Worm (Caenorhabditis elegans) whole organism, late embryonic: Measurements from ENCODE around the gene C09E8.6.
"Not testable (repeated sequence)": the region's sequence is repeated elsewhere in the genome, so short reads cannot be mapped to it uniquely, and the experiment has no call there.

Experiments
- C08G9.2 ChIP-seq: sonication (generic microtip); optimal IDR thresholded peaks from 2 replicates; lab custom pipeline; 2016; ENCODE audit warnings: mild to moderate bottlenecking, missing genetic modification characterization, moderate library complexity, missing compliant biosample characterization
- T23F11.4 ChIP-seq: fragments of 200-800 bp; sonication (Bioruptor generic); optimal IDR thresholded peaks from 2 replicates; lab custom pipeline; 2018; ENCODE audit warnings: mild to moderate bottlenecking, missing genetic modification characterization, missing compliant biosample characterization
- ahr-1 ChIP-seq: sonication (generic microtip); optimal IDR thresholded peaks from 2 replicates; lab custom pipeline; 2016; ENCODE audit warnings: missing genetic modification characterization, missing compliant biosample characterization
- ama-1 ChIP-seq: fragments of 150-350 bp; optimal IDR thresholded peaks from 2 replicates; lab custom pipeline; 2014
- ceh-14 ChIP-seq: sonication (generic microtip); optimal IDR thresholded peaks from 2 replicates; lab custom pipeline; 2016; ENCODE audit warnings: missing genotype, missing genetic modification characterization, missing compliant biosample characterization
- ceh-18 ChIP-seq: sonication (generic microtip); optimal IDR thresholded peaks from 2 replicates; lab custom pipeline; 2016; ENCODE audit warnings: missing genetic modification characterization, missing compliant biosample characterization
- ceh-31 ChIP-seq: sonication (generic microtip); optimal IDR thresholded peaks from 2 replicates; lab custom pipeline; 2016; ENCODE audit warnings: missing genetic modification characterization, missing compliant biosample characterization
- ceh-34 ChIP-seq: sonication (generic microtip); optimal IDR thresholded peaks from 2 replicates; lab custom pipeline; 2016; ENCODE audit warnings: mild to moderate bottlenecking, missing genetic modification characterization, missing compliant biosample characterization
- ceh-6 ChIP-seq: fragments of 200-800 bp; sonication (Bioruptor generic); optimal IDR thresholded peaks from 2 replicates; lab custom pipeline; 2018; ENCODE audit warnings: mild to moderate bottlenecking, missing genetic modification characterization, missing compliant biosample characterization
- ceh-9 ChIP-seq: sonication (generic microtip); optimal IDR thresholded peaks from 2 replicates; lab custom pipeline; 2016; ENCODE audit warnings: mild to moderate bottlenecking, missing genetic modification characterization, inconsistent platforms, missing compliant biosample characterization
- dmd-4 ChIP-seq: sonication (generic microtip); optimal IDR thresholded peaks from 2 replicates; lab custom pipeline; 2016; ENCODE audit warnings: borderline replicate concordance, missing genetic modification characterization, missing compliant biosample characterization
- dve-1 ChIP-seq: sonication (generic microtip); optimal IDR thresholded peaks from 2 replicates; lab custom pipeline; 2017; ENCODE audit warnings: antibody characterized with exemption, mild to moderate bottlenecking, missing genetic modification characterization, missing compliant biosample characterization
- fkh-6 ChIP-seq: sonication (generic microtip); optimal IDR thresholded peaks from 2 replicates; lab custom pipeline; 2016; ENCODE audit warnings: missing genetic modification characterization, missing compliant biosample characterization
- gmeb-2 ChIP-seq: sonication (generic microtip); optimal IDR thresholded peaks from 2 replicates; lab custom pipeline; 2016; ENCODE audit warnings: missing genetic modification characterization, inconsistent platforms, missing compliant biosample characterization
- hlh-13 ChIP-seq: fragments of 200-800 bp; sonication (Bioruptor generic); optimal IDR thresholded peaks from 2 replicates; lab custom pipeline; 2018; ENCODE audit warnings: mild to moderate bottlenecking, missing genetic modification characterization, missing compliant biosample characterization
- hlh-30 ChIP-seq: sonication (generic microtip); optimal IDR thresholded peaks from 2 replicates; lab custom pipeline; 2017; ENCODE audit warnings: antibody characterized with exemption, missing genetic modification characterization, missing compliant biosample characterization; ENCODE audit not compliant: insufficient read depth
- hlh-6 ChIP-seq: sonication (generic microtip); optimal IDR thresholded peaks from 2 replicates; lab custom pipeline; 2016; ENCODE audit warnings: missing genotype, missing genetic modification characterization, missing compliant biosample characterization
- lin-11 ChIP-seq: fragments of 200-800 bp; sonication (Bioruptor generic); optimal IDR thresholded peaks from 2 replicates; lab custom pipeline; 2018; ENCODE audit warnings: mild to moderate bottlenecking, missing genetic modification characterization, missing compliant biosample characterization
- madf-2 ChIP-seq: sonication (generic microtip); optimal IDR thresholded peaks from 2 replicates; lab custom pipeline; 2017; ENCODE audit warnings: missing genetic modification characterization, missing compliant biosample characterization
- nfya-1 ChIP-seq: sonication (generic microtip); optimal IDR thresholded peaks from 2 replicates; lab custom pipeline; 2017; ENCODE audit warnings: missing genetic modification characterization, mild to moderate bottlenecking, missing compliant biosample characterization, antibody characterized with exemption, moderate library complexity
- pag-3 ChIP-seq: sonication (generic microtip); optimal IDR thresholded peaks from 2 replicates; lab custom pipeline; 2016; ENCODE audit warnings: missing compliant biosample characterization, missing genetic modification characterization, borderline replicate concordance
- pha-2 ChIP-seq: sonication (generic microtip); optimal IDR thresholded peaks from 2 replicates; lab custom pipeline; 2017; ENCODE audit warnings: mild to moderate bottlenecking, missing genetic modification characterization, missing compliant biosample characterization
- pha-4 ChIP-seq: fragments of 150-350 bp; optimal IDR thresholded peaks from 2 replicates; lab custom pipeline; 2018; ENCODE audit warnings: missing biosample characterization, missing genetic modification reagents, missing genetic modification characterization
- pqm-1 ChIP-seq: sonication (generic microtip); optimal IDR thresholded peaks from 2 replicates; lab custom pipeline; 2016; ENCODE audit warnings: missing genetic modification characterization, missing compliant biosample characterization
- pros-1 ChIP-seq: fragments of 150-350 bp; optimal IDR thresholded peaks from 2 replicates; lab custom pipeline; 2014; ENCODE audit warnings: missing biosample characterization, missing genetic modification reagents, missing genetic modification characterization
- ref-2 ChIP-seq: sonication (generic microtip); optimal IDR thresholded peaks from 2 replicates; lab custom pipeline; 2016; ENCODE audit warnings: missing genetic modification characterization, missing compliant biosample characterization
- rnt-1 ChIP-seq: sonication (generic microtip); optimal IDR thresholded peaks from 2 replicates; lab custom pipeline; 2016; ENCODE audit warnings: missing genetic modification characterization, missing compliant biosample characterization
- syd-9 ChIP-seq: sonication (generic microtip); optimal IDR thresholded peaks from 2 replicates; lab custom pipeline; 2016; ENCODE audit warnings: mild to moderate bottlenecking, missing genetic modification characterization, moderate library complexity, missing compliant biosample characterization
- tbx-2 ChIP-seq: sonication (generic microtip); optimal IDR thresholded peaks from 2 replicates; lab custom pipeline; 2016; ENCODE audit warnings: missing genetic modification characterization, missing compliant biosample characterization
- unc-3 ChIP-seq, 2 experiments: fragments of 200-800 bp in 1 of 2; sonication (Bioruptor generic) in 1 of 2; sonication (generic microtip) in 1 of 2; conservative IDR thresholded peaks in 1 of 2; optimal IDR thresholded peaks in 1 of 2; 2 replicates each; pipeline versions ENCODE4 v1.3.6 to Lab custom; 2016 to 2022; ENCODE audit warnings: missing compliant biosample characterization in 2 of 2, missing genetic modification characterization in 2 of 2, missing genetic modification reagents in 1 of 2
- unc-42 ChIP-seq: sonication (generic microtip); optimal IDR thresholded peaks from 2 replicates; lab custom pipeline; 2016; ENCODE audit warnings: missing genotype, missing genetic modification characterization, missing compliant biosample characterization
- unc-55 ChIP-seq: sonication (generic microtip); optimal IDR thresholded peaks from 2 replicates; lab custom pipeline; 2017; ENCODE audit warnings: missing biosample characterization, missing genetic modification reagents, missing genetic modification characterization
- unc-86 ChIP-seq: sonication (generic microtip); optimal IDR thresholded peaks from 2 replicates; lab custom pipeline; 2016; ENCODE audit warnings: missing genetic modification characterization, missing compliant biosample characterization

Gene C09E8.6

ce11 chrII:593221-593620, 36.9 kb downstream of the C09E8.6 start, which contains the start of gene W08F4.1:
W08F4.1 (plus strand) TSS chrII:593521.
- not testable (repeated sequence) for TF ChIP-seq unc-55 (GFP tag; lab: Kevin White, UChicago); gmeb-2; ama-1 (lab: Kevin White, UChicago)

ce11 chrII:596702-597101, 40.4 kb downstream of the C09E8.6 start:
- TF ChIP-seq ceh-34 (tag; lab: Kevin White, UChicago): no peak

- TF ChIP-seq dve-1 (tag; lab: Kevin White, UChicago) (no peak), nfya-1 (peak; percentile 19), hlh-30 (tag; lab: Kevin White, UChicago) (peak; percentile 93), unc-55 (GFP tag; lab: Kevin White, UChicago) (peak; percentile 35), ceh-31 (tag; lab: Kevin White, UChicago) (peak; percentile 31), ama-1 (lab: Kevin White, UChicago) (no peak)
Observed at ce11 chrII:601305-601704, 45.0 kb downstream of the C09E8.6 start.

- TF ChIP-seq T23F11.4 (GFP tag; lab: Kevin White, UChicago) (no peak), fkh-6 (tag; lab: Kevin White, UChicago) (no peak), pqm-1 (tag; lab: Kevin White, UChicago) (no peak), ref-2 (tag; lab: Kevin White, UChicago) (no peak), ceh-14 (tag; lab: Kevin White, UChicago) (no peak), C08G9.2 (tag; lab: Kevin White, UChicago) (no peak)
- TF ChIP-seq, all 69 proteins: peak for 0
Observed at ce11 chrII:602020-602419, 45.7 kb downstream of the C09E8.6 start, which contains the start of gene nhl-3. nhl-3 (minus strand) TSS chrII:602120.

- TF ChIP-seq ceh-18 (tag; lab: Kevin White, UChicago) (peak; percentile 33), unc-55 (GFP tag; lab: Kevin White, UChicago) (peak; percentile 98), syd-9 (tag; lab: Kevin White, UChicago) (no peak), ceh-6 (no peak), hlh-30 (tag; lab: Kevin White, UChicago) (peak; percentile 86), unc-42 (tag; lab: Kevin White, UChicago) (peak; percentile 2), rnt-1 (tag; lab: Kevin White, UChicago) (peak; percentile 13), tbx-2 (peak; percentile 39), hlh-6 (no peak), dmd-4 (no peak), ceh-31 (tag; lab: Kevin White, UChicago) (peak; percentile 38), nfya-1 (peak; percentile 57)
Observed at ce11 chrII:602969-603368, 46.7 kb downstream of the C09E8.6 start.

- TF ChIP-seq pros-1 (tag; lab: Kevin White, UChicago) (no peak), pha-4 (tag; lab: Kevin White, UChicago) (no peak), pag-3 (tag; lab: Kevin White, UChicago) (no peak), ref-2 (tag; lab: Kevin White, UChicago) (no peak), T23F11.4 (GFP tag; lab: Kevin White, UChicago) (no peak), madf-2 (tag; lab: Kevin White, UChicago) (no peak), ahr-1 (tag; lab: Kevin White, UChicago) (no peak), hlh-6 (no peak)
Observed at ce11 chrII:605267-605666, 49.0 kb downstream of the C09E8.6 start, which contains the start of gene W04H10.2. W04H10.2 (plus strand) TSS chrII:605567.

ce11 chrII:606033-606432, 49.7 kb downstream of the C09E8.6 start, which contains the start of gene W04H10.5:
W04H10.5 (plus strand) TSS chrII:606333.
- TF ChIP-seq unc-86 (no peak), fkh-6 (tag; lab: Kevin White, UChicago) (no peak), lin-11 (tag; lab: Kevin White, UChicago) (no peak), syd-9 (tag; lab: Kevin White, UChicago) (no peak), ceh-9 (tag; lab: Kevin White, UChicago) (no peak), nfya-1 (no peak), ama-1 (lab: Kevin White, UChicago) (no peak), ceh-31 (tag; lab: Kevin White, UChicago) (no peak), unc-3 (GFP tag; conservative IDR thresholded peaks at IDR 0.05; lab: Robert Waterston, UW) (no peak), unc-3 (tag; optimal IDR thresholded peaks at IDR 0.05; lab: Kevin White, UChicago) (no peak), hlh-13 (no peak), pha-2 (tag; lab: Kevin White, UChicago) (no peak)
